Worm (Caenorhabditis elegans) whole organism, young adult: Measurements from ENCODE around the gene B0303.7.
A peak's percentile ranks its signal among the peaks of the same experiment; 100 is the strongest.

Experiments used
- B0019.2 ChIP-seq: fragments of 200-800 bp; sonication (Bioruptor generic); conservative IDR thresholded peaks from 2 replicates; pipeline ENCODE4 v1.3.6; 2022; ENCODE audit warnings: missing genetic modification reagents, missing genetic modification characterization, missing compliant biosample characterization
- B0336.3 ChIP-seq: fragments of 200-800 bp; sonication (Bioruptor generic); IDR thresholded peaks from 2 replicates; pipeline ENCODE4 v1.3.6; 2022; ENCODE audit warnings: missing genetic modification characterization, missing compliant biosample characterization
- D2030.7 ChIP-seq: fragments of 200-800 bp; sonication (Bioruptor generic); IDR thresholded peaks from 2 replicates; pipeline ENCODE4 v1.3.6; 2022; ENCODE audit warnings: missing genetic modification reagents, missing genetic modification characterization, missing compliant biosample characterization
- F22D6.2 ChIP-seq: sonication (generic microtip); optimal IDR thresholded peaks from 2 replicates; lab custom pipeline; 2016; ENCODE audit warnings: mild to moderate bottlenecking, missing genetic modification characterization, missing compliant biosample characterization
- F23B12.7 ChIP-seq: sonication (generic microtip); optimal IDR thresholded peaks from 2 replicates; lab custom pipeline; 2017; ENCODE audit warnings: missing genetic modification characterization, mild to moderate bottlenecking, missing compliant biosample characterization, antibody characterized with exemption, moderate library complexity; ENCODE audit not compliant: insufficient read depth
- F33H1.4 ChIP-seq: fragments of 200-800 bp; sonication (Bioruptor generic); IDR thresholded peaks from 2 replicates; pipeline ENCODE4 v1.3.6; 2022; ENCODE audit warnings: missing genetic modification reagents, missing genetic modification characterization, missing compliant biosample characterization
- F37B4.10 ChIP-seq: fragments of 200-800 bp; sonication (Bioruptor generic); IDR thresholded peaks from 2 replicates; pipeline ENCODE4 v1.3.6; 2022; ENCODE audit warnings: missing genetic modification characterization, missing compliant biosample characterization
- F49E8.2 ChIP-seq: sonication (generic microtip); optimal IDR thresholded peaks from 3 replicates; lab custom pipeline; 2017; ENCODE audit warnings: missing genetic modification characterization, mild to moderate bottlenecking, missing compliant biosample characterization, antibody characterized with exemption, moderate library complexity; ENCODE audit not compliant: insufficient read depth
- F55B11.4 ChIP-seq: sonication (generic microtip); optimal IDR thresholded peaks from 2 replicates; lab custom pipeline; 2016; ENCODE audit warnings: missing compliant biosample characterization, missing genetic modification characterization, borderline replicate concordance; ENCODE audit not compliant: insufficient read depth
- K11D2.4 ChIP-seq: fragments of 200-800 bp; sonication (Bioruptor generic); IDR thresholded peaks from 2 replicates; pipeline ENCODE4 v1.3.6; 2022; ENCODE audit warnings: missing genetic modification reagents, missing genetic modification characterization, missing compliant biosample characterization
- T07F8.4 ChIP-seq: sonication (generic microtip); optimal IDR thresholded peaks from 2 replicates; lab custom pipeline; 2016; ENCODE audit warnings: mild to moderate bottlenecking, missing genetic modification characterization, moderate library complexity, missing compliant biosample characterization
- athp-1 ChIP-seq: sonication (generic microtip); optimal IDR thresholded peaks from 2 replicates; lab custom pipeline; 2017; ENCODE audit warnings: mild to moderate bottlenecking, missing genetic modification characterization, missing compliant biosample characterization
- bed-2 ChIP-seq: fragments of 200-800 bp; sonication (Bioruptor generic); IDR thresholded peaks from 2 replicates; pipeline ENCODE4 v1.3.6; 2022; ENCODE audit warnings: missing genetic modification reagents, missing genetic modification characterization, missing compliant biosample characterization
- ceh-27 ChIP-seq: fragments of 200-800 bp; sonication (Bioruptor generic); optimal IDR thresholded peaks from 2 replicates; lab custom pipeline; 2018; ENCODE audit warnings: mild to moderate bottlenecking, missing genetic modification characterization, moderate library complexity, missing compliant biosample characterization
- ceh-91 ChIP-seq: fragments of 200-800 bp; sonication (Bioruptor generic); IDR thresholded peaks from 2 replicates; pipeline ENCODE4 v1.3.6; 2022; ENCODE audit warnings: missing genetic modification reagents, missing genetic modification characterization, missing compliant biosample characterization
- die-1 ChIP-seq: sonication (generic microtip); optimal IDR thresholded peaks from 2 replicates; lab custom pipeline; 2016; ENCODE audit warnings: missing genotype, mild to moderate bottlenecking, missing genetic modification characterization, missing compliant biosample characterization
- dpff-1 ChIP-seq: sonication (generic microtip); optimal IDR thresholded peaks from 2 replicates; lab custom pipeline; 2017; ENCODE audit warnings: mild to moderate bottlenecking, missing genetic modification characterization, missing compliant biosample characterization
- efl-1 ChIP-seq: fragments of 150-350 bp; optimal IDR thresholded peaks from 2 replicates; lab custom pipeline; 2014; ENCODE audit warnings: missing biosample characterization, missing genetic modification reagents, missing genetic modification characterization
- egl-44 ChIP-seq: fragments of 200-800 bp; sonication (Bioruptor generic); IDR thresholded peaks from 2 replicates; pipeline ENCODE4 v1.3.6; 2022; ENCODE audit warnings: missing genetic modification reagents, missing genetic modification characterization, missing compliant biosample characterization
- ekl-4 ChIP-seq: fragments of 200-800 bp; sonication (Bioruptor generic); IDR thresholded peaks from 2 replicates; pipeline ENCODE4 v1.3.6; 2022; ENCODE audit warnings: missing genetic modification reagents, missing genetic modification characterization, missing compliant biosample characterization
- ets-4 ChIP-seq: fragments of 200-800 bp; sonication (Bioruptor generic); optimal IDR thresholded peaks from 2 replicates; lab custom pipeline; 2018; ENCODE audit warnings: mild to moderate bottlenecking, missing genetic modification characterization, missing compliant biosample characterization
- gei-17 ChIP-seq: fragments of 200-800 bp; sonication (Bioruptor generic); optimal IDR thresholded peaks from 2 replicates; lab custom pipeline; 2018; ENCODE audit warnings: mild to moderate bottlenecking, missing genetic modification characterization, missing compliant biosample characterization
- him-1 ChIP-seq: sonication (generic microtip); optimal IDR thresholded peaks from 2 replicates; lab custom pipeline; 2016; ENCODE audit warnings: missing genotype, missing genetic modification reagents, missing genetic modification characterization, missing compliant biosample characterization
- hsf-1 ChIP-seq: fragments of 200-800 bp; sonication (Bioruptor generic); IDR thresholded peaks from 2 replicates; pipeline ENCODE4 v1.3.6; 2022; ENCODE audit warnings: missing genetic modification reagents, missing genetic modification characterization, missing compliant biosample characterization
- let-607 ChIP-seq, 2 experiments: fragments of 200-800 bp in 1 of 2; sonication (Bioruptor generic) in 1 of 2; sonication (generic microtip) in 1 of 2; optimal IDR thresholded peaks; 2 replicates each; lab custom pipeline; 2016 to 2018; ENCODE audit warnings: mild to moderate bottlenecking in 2 of 2, missing compliant biosample characterization in 2 of 2, missing genetic modification characterization in 2 of 2, moderate library complexity in 2 of 2, missing genotype in 1 of 2
- lin-26 ChIP-seq: fragments of 200-800 bp; sonication (Bioruptor generic); IDR thresholded peaks from 2 replicates; pipeline ENCODE4 v1.3.6; 2022; ENCODE audit warnings: missing genetic modification reagents, missing genetic modification characterization, missing compliant biosample characterization
- lin-35 ChIP-seq, 3 experiments: fragments of 150-350 bp in 2 of 3; sonication (generic microtip) in 1 of 3; optimal IDR thresholded peaks; 2 replicates each; lab custom pipeline; 2014 to 2018; ENCODE audit warnings: missing biosample characterization in 3 of 3, missing genetic modification characterization in 3 of 3, missing genetic modification reagents in 3 of 3
- lin-40 ChIP-seq: sonication (generic microtip); optimal IDR thresholded peaks from 2 replicates; lab custom pipeline; 2016; ENCODE audit warnings: missing genetic modification characterization, mild to moderate bottlenecking, missing compliant biosample characterization, missing genotype, missing genetic modification reagents
- madf-10 ChIP-seq: sonication (generic microtip); optimal IDR thresholded peaks from 2 replicates; lab custom pipeline; 2016; ENCODE audit warnings: mild to moderate bottlenecking, missing genetic modification characterization, missing compliant biosample characterization
- nfya-2 ChIP-seq: fragments of 200-800 bp; sonication (Bioruptor generic); IDR thresholded peaks from 2 replicates; pipeline ENCODE4 v1.3.6; 2022; ENCODE audit warnings: missing genetic modification reagents, missing genetic modification characterization, missing compliant biosample characterization
- nhr-80 ChIP-seq: sonication (generic microtip); optimal IDR thresholded peaks from 2 replicates; lab custom pipeline; 2016; ENCODE audit warnings: missing genetic modification characterization, missing compliant biosample characterization
- pbrm-1 ChIP-seq: fragments of 200-800 bp; sonication (Bioruptor generic); IDR thresholded peaks from 2 replicates; pipeline ENCODE4 v1.3.6; 2022; ENCODE audit warnings: missing genetic modification reagents, missing genetic modification characterization, missing compliant biosample characterization
- rcor-1 ChIP-seq: fragments of 200-800 bp; sonication (Bioruptor generic); IDR thresholded peaks from 2 replicates; pipeline ENCODE4 v1.3.6; 2022; ENCODE audit warnings: missing genetic modification reagents, missing genetic modification characterization, missing compliant biosample characterization
- rec-8 ChIP-seq, 2 experiments: sonication (generic microtip); optimal IDR thresholded peaks; 2 replicates each; lab custom pipeline; 2016; ENCODE audit warnings: mild to moderate bottlenecking in 2 of 2, missing genetic modification characterization in 2 of 2, missing genetic modification reagents in 2 of 2, missing genotype in 2 of 2, missing biosample characterization in 1 of 2, missing compliant biosample characterization in 1 of 2, moderate library complexity in 1 of 2
- repo-1 ChIP-seq: sonication (generic microtip); optimal IDR thresholded peaks from 2 replicates; lab custom pipeline; 2017; ENCODE audit warnings: mild to moderate bottlenecking, missing genetic modification characterization, missing compliant biosample characterization
- sea-2 ChIP-seq: fragments of 200-800 bp; sonication (Bioruptor generic); IDR thresholded peaks from 2 replicates; pipeline ENCODE4 v1.3.6; 2022; ENCODE audit warnings: missing genetic modification characterization, missing compliant biosample characterization
- snpc-1.1 ChIP-seq: sonication (generic microtip); optimal IDR thresholded peaks from 2 replicates; lab custom pipeline; 2017; ENCODE audit warnings: missing genetic modification characterization, mild to moderate bottlenecking, missing compliant biosample characterization, antibody characterized with exemption, moderate library complexity, missing genotype, missing genetic modification reagents; ENCODE audit not compliant: insufficient read depth
- somi-1 ChIP-seq: fragments of 200-800 bp; sonication (Bioruptor generic); optimal IDR thresholded peaks from 2 replicates; lab custom pipeline; 2018; ENCODE audit warnings: mild to moderate bottlenecking, missing genetic modification characterization, missing compliant biosample characterization
- tbx-9 ChIP-seq: sonication (generic microtip); optimal IDR thresholded peaks from 2 replicates; lab custom pipeline; 2016; ENCODE audit warnings: borderline replicate concordance, missing genetic modification characterization, inconsistent platforms, missing compliant biosample characterization
- unc-130 ChIP-seq: sonication (generic microtip); optimal IDR thresholded peaks from 2 replicates; lab custom pipeline; 2016; ENCODE audit warnings: missing genetic modification reagents, missing genetic modification characterization, missing compliant biosample characterization
- zim-3 ChIP-seq: sonication (generic microtip); optimal IDR thresholded peaks from 2 replicates; lab custom pipeline; 2017; ENCODE audit warnings: mild to moderate bottlenecking, missing genetic modification characterization, moderate library complexity, missing compliant biosample characterization
- ztf-25 ChIP-seq: fragments of 200-800 bp; sonication (Bioruptor generic); IDR thresholded peaks from 2 replicates; pipeline ENCODE4 v1.3.6; 2022; ENCODE audit warnings: missing genetic modification reagents, missing genetic modification characterization, missing compliant biosample characterization
- ztf-28 ChIP-seq: fragments of 200-800 bp; sonication (Bioruptor generic); IDR thresholded peaks from 2 replicates; pipeline ENCODE4 v1.3.6; 2022; ENCODE audit warnings: missing genetic modification reagents, missing genetic modification characterization, missing compliant biosample characterization
- ztf-6 ChIP-seq: fragments of 200-800 bp; sonication (Bioruptor generic); IDR thresholded peaks from 2 replicates; pipeline ENCODE4 v1.3.6; 2022; ENCODE audit warnings: missing genetic modification reagents, missing genetic modification characterization, missing compliant biosample characterization

B0303.7 gene

DNA sequence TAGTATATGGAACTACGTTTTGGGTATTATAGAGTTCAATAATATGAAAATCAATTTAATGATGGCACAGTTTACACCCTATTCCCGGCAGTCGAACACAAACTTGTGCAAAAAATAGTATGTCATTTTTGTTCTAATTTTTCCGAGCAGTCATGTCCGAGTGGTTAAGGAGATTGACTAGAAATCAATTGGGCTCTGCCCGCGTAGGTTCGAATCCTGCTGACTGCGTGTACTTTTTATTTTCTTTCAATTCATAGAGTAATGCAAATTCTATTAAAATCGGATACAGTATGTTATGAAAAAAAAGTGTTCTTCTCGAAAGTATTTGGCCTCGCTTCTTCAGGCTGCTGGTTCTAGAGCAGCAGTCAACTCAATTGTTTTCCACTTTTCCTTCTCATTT, 47.4 kb upstream of the B0303.7 start (continued):
- TF ChIP-seq B0336.3 (GFP tag; lab: Robert Waterston, UW) = no peak
- 0 out of 2 replicates have a peak, but pooled peaks have one; percentile 8 for TF ChIP-seq ztf-28 (GFP tag; lab: Robert Waterston, UW)
- TF ChIP-seq rec-8 (tag; optimal IDR thresholded peaks at IDR 0.05; lab: Kevin White, UChicago) = peak in 1 of 2 experiments; percentile 35
- peak; percentile 41; the same call in 1 of the 2 replicates for TF ChIP-seq D2030.7 (GFP tag; lab: Robert Waterston, UW)
- no peak for TF ChIP-seq dpff-1 (tag; lab: Kevin White, UChicago)
- TF ChIP-seq ztf-25 = peak; percentile 85
- TF ChIP-seq let-607 (tag; optimal IDR thresholded peaks at IDR 0.05; lab: Kevin White, UChicago) = peak in 1 of 2 experiments; percentile 12
- TF ChIP-seq ceh-91 (GFP tag; lab: Robert Waterston, UW) = no peak
- peak; percentile 8 for TF ChIP-seq snpc-1.1 (tag; lab: Kevin White, UChicago)
- TF ChIP-seq F37B4.10 (GFP tag; lab: Robert Waterston, UW) = no peak
- no peak for TF ChIP-seq rcor-1 (GFP tag; lab: Robert Waterston, UW)
- TF ChIP-seq gei-17 (GFP tag; lab: Kevin White, UChicago) = no peak
- TF ChIP-seq die-1 (tag; lab: Kevin White, UChicago) = peak; percentile 80
- peak; percentile 90 for TF ChIP-seq him-1 (tag; lab: Kevin White, UChicago)
- TF ChIP-seq B0019.2 (GFP tag; lab: Robert Waterston, UW) = no peak
- TF ChIP-seq madf-10 (tag; lab: Kevin White, UChicago) = peak; percentile 33
- TF ChIP-seq unc-130 (GFP tag; lab: Kevin White, UChicago) = no peak
- peak in 1 of 3 experiments; percentile 12 for TF ChIP-seq lin-35 (GFP tag; optimal IDR thresholded peaks at IDR 0.05; lab: Kevin White, UChicago)
- TF ChIP-seq somi-1 (GFP tag; lab: Kevin White, UChicago) = no peak
- TF ChIP-seq F33H1.4 = peak; percentile 21; the same call in 1 of the 2 replicates
- peak; percentile 54; the same call in 1 of the 2 replicates for TF ChIP-seq ekl-4
- no peak for TF ChIP-seq ceh-27 (GFP tag; lab: Kevin White, UChicago)
- TF ChIP-seq hsf-1 (GFP tag; lab: Robert Waterston, UW) = 0 out of 2 replicates have a peak, but pooled peaks have one; percentile 36
- peak; percentile 16 for TF ChIP-seq F49E8.2
- TF ChIP-seq lin-40 (tag; lab: Kevin White, UChicago) = no peak
- no peak for TF ChIP-seq nhr-80 (tag; lab: Kevin White, UChicago)
- TF ChIP-seq athp-1 (tag; lab: Kevin White, UChicago) = peak; percentile 34
- peak; percentile 80 for TF ChIP-seq lin-26
- peak; percentile 46; the same call in 1 of the 2 replicates for TF ChIP-seq pbrm-1
- TF ChIP-seq T07F8.4 = peak; percentile 25

- TF ChIP-seq egl-44 (GFP tag; lab: Robert Waterston, UW) = no peak
- no peak for TF ChIP-seq ztf-25
- no peak for TF ChIP-seq K11D2.4 (GFP tag; lab: Robert Waterston, UW)
- TF ChIP-seq unc-130 (GFP tag; lab: Kevin White, UChicago) = no peak
- no peak for TF ChIP-seq T07F8.4
Observed at ce11 chrIII:8648589-8648988, 44.8 kb upstream of the B0303.7 start, which contains the start of gene F22B7.3. Gene F22B7.3 (plus strand): TSS chrIII:8648889.

DNA sequence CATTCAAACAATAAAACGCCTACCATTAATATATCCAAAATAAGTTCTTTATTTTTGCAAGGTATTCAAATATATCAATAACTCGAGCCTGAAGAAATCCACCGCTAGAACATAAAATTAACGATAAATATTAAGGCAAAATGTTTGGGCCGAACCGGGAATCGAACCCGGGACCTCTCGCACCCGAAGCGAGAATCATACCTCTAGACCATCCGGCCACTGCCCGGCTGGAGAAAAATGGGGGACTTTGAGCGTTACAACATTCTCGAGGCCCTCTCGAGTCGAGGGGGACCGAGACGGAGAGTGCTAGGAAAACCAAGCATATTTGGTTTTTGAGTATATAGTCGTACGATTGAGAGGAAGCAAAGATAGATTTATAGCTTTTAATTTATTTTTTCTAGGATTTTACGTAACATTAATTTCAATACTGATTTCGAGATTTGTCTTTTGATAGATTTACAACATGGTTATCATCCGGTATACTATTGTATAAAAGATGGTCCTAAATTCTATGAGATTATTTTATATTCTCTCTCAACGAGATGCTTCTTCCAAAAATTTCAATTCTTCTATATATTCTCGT, 43.1 kb upstream of the B0303.7 start, which contains the start of gene flp-23:
Gene flp-23, plus strand, starts transcription at position 533 of the 583 bp plus-strand sequence.
- TF ChIP-seq nfya-2 (GFP tag; lab: Robert Waterston, UW) = no peak
- peak; percentile 50; the same call in 1 of the 2 replicates for TF ChIP-seq D2030.7 (GFP tag; lab: Robert Waterston, UW)
- TF ChIP-seq F23B12.7 (tag; lab: Kevin White, UChicago) = no peak
- no peak for TF ChIP-seq sea-2
- TF ChIP-seq F55B11.4 (tag; lab: Kevin White, UChicago) = no peak
- no peak for TF ChIP-seq bed-2 (GFP tag; lab: Robert Waterston, UW)
- no peak for TF ChIP-seq B0336.3 (GFP tag; lab: Robert Waterston, UW)
- TF ChIP-seq ztf-6 (GFP tag; lab: Robert Waterston, UW) = no peak
- TF ChIP-seq zim-3 (tag; lab: Kevin White, UChicago) = no peak
- no peak for TF ChIP-seq repo-1 (tag; lab: Kevin White, UChicago)
- TF ChIP-seq F22D6.2 (tag; lab: Kevin White, UChicago) = no peak
- no peak for TF ChIP-seq T07F8.4
- no peak for TF ChIP-seq tbx-9
- no peak for TF ChIP-seq efl-1
- TF ChIP-seq egl-44 (GFP tag; lab: Robert Waterston, UW) = no peak
- no peak for TF ChIP-seq ets-4 (GFP tag; lab: Kevin White, UChicago)
